Worm (Caenorhabditis elegans) whole organism, mixed stage, embryonic: Measurements from ENCODE around the gene fbxb-24.

Source experiments
- blmp-1 ChIP-seq: fragments of 150-350 bp; optimal IDR thresholded peaks from 2 replicates; lab custom pipeline; 2014; ENCODE audit warnings: missing biosample characterization, missing genetic modification characterization
- elt-3 ChIP-seq: fragments of 150-350 bp; optimal IDR thresholded peaks from 2 replicates; lab custom pipeline; 2014; ENCODE audit warnings: missing biosample characterization, missing genetic modification characterization
- mep-1 ChIP-seq: fragments of 150-350 bp; optimal IDR thresholded peaks from 2 replicates; lab custom pipeline; 2017; ENCODE audit warnings: missing biosample characterization, missing genetic modification reagents, missing genetic modification characterization, inconsistent platforms
- nhr-28 ChIP-seq: fragments of 150-350 bp; optimal IDR thresholded peaks from 2 replicates; lab custom pipeline; 2014; ENCODE audit warnings: missing biosample characterization, missing genetic modification characterization
- snpc-4 ChIP-seq: fragments of 150-350 bp; optimal IDR thresholded peaks from 2 replicates; lab custom pipeline; 2014; ENCODE audit warnings: missing biosample characterization, missing genetic modification characterization
- sptf-1 ChIP-seq: sonication (generic microtip); optimal IDR thresholded peaks from 2 replicates; lab custom pipeline; 2017; ENCODE audit warnings: mild to moderate bottlenecking, missing genetic modification characterization, moderate library complexity, missing compliant biosample characterization
- unc-39 ChIP-seq: fragments of 150-350 bp; optimal IDR thresholded peaks from 2 replicates; lab custom pipeline; 2014; ENCODE audit warnings: missing biosample characterization, missing genetic modification characterization

- TF ChIP-seq unc-39 (tag; lab: Kevin White, UChicago) (no peak), snpc-4 (tag; lab: Kevin White, UChicago) (no peak), nhr-28 (tag; lab: Kevin White, UChicago) (no peak), elt-3 (tag; lab: Kevin White, UChicago) (no peak), blmp-1 (no peak), sptf-1 (no peak), mep-1 (tag; lab: Kevin White, UChicago) (no peak)
Observed at ce11 chrIII:11917525-11917924, 8.8 kb downstream of the fbxb-24 start.
